Worm (Caenorhabditis elegans): ENCODE measurements around the gene M01F1.4.

ce11 chrIII:3471403-3472053 lies 38.3 kb downstream of the M01F1.4 start, which contains the start of gene rsu-1:
- TF ChIP-seq ztf-29 (GFP tag; IDR thresholded peaks at IDR 0.05) (no peak), flt-1 (GFP tag; IDR thresholded peaks at IDR 0.05) (no peak), klf-2 (GFP tag; conservative IDR thresholded peaks at IDR 0.05) (no peak), ref-1 (GFP tag; conservative IDR thresholded peaks at IDR 0.05) (no peak), ztf-23 (GFP tag; IDR thresholded peaks at IDR 0.05) (no peak)
